Fruit fly (Drosophila melanogaster): Measurements from ENCODE around the gene Zif.

Gene Zif

dm6 chr3R:6421263-6421662 lies 35.6 kb upstream of the Zif start:
- TF ChIP-seq CG8478 (optimal IDR thresholded peaks at IDR 0.05) (no peak), Dll (optimal IDR thresholded peaks at IDR 0.05) (no peak), usp (GFP tag; optimal IDR thresholded peaks at IDR 0.05) (no peak), EcR (GFP tag; optimal IDR thresholded peaks at IDR 0.05) (no peak), psq (optimal IDR thresholded peaks at IDR 0.05) (no peak), pan (optimal IDR thresholded peaks at IDR 0.05) (no peak)

dm6 chr3R:6421712-6422141 lies 35.2 kb upstream of the Zif start:
- TF ChIP-seq Dll (optimal IDR thresholded peaks at IDR 0.05) = no peak
- TF ChIP-seq pan (optimal IDR thresholded peaks at IDR 0.05) = no peak
- no peak for TF ChIP-seq CG8478 (optimal IDR thresholded peaks at IDR 0.05)
- peak; percentile 70 to 92 for TF ChIP-seq EcR (GFP tag; optimal IDR thresholded peaks at IDR 0.05)

- no peak for TF ChIP-seq CG8478 (optimal IDR thresholded peaks at IDR 0.05)
- no peak for TF ChIP-seq EcR (GFP tag; optimal IDR thresholded peaks at IDR 0.05)
- TF ChIP-seq pan (optimal IDR thresholded peaks at IDR 0.05) = no peak
- TF ChIP-seq usp (GFP tag; optimal IDR thresholded peaks at IDR 0.05) = no peak
- TF ChIP-seq Dll (optimal IDR thresholded peaks at IDR 0.05) = no peak
- no peak for TF ChIP-seq psq (optimal IDR thresholded peaks at IDR 0.05)
These were observed 33.8 kb upstream of the Zif start for dm6 chr3R:6423128-6423527.

dm6 chr3R:6423984-6424602 lies 32.8 kb upstream of the Zif start:
- TF ChIP-seq EcR (GFP tag; optimal IDR thresholded peaks at IDR 0.05) (peak; percentile 36 to 95), CG8478 (optimal IDR thresholded peaks at IDR 0.05) (no peak), pan (optimal IDR thresholded peaks at IDR 0.05) (no peak), psq (optimal IDR thresholded peaks at IDR 0.05) (no peak), usp (GFP tag; optimal IDR thresholded peaks at IDR 0.05) (no peak), Dll (optimal IDR thresholded peaks at IDR 0.05) (no peak)

dm6 chr3R:6425454-6426156 lies 31.3 kb upstream of the Zif start:
- TF ChIP-seq EcR (GFP tag; optimal IDR thresholded peaks at IDR 0.05) = no peak
- no peak for TF ChIP-seq psq (optimal IDR thresholded peaks at IDR 0.05)
- no peak for TF ChIP-seq CG8478 (optimal IDR thresholded peaks at IDR 0.05)
- TF ChIP-seq usp (GFP tag; optimal IDR thresholded peaks at IDR 0.05) = no peak
- no peak for TF ChIP-seq pan (optimal IDR thresholded peaks at IDR 0.05)
- TF ChIP-seq Dll (optimal IDR thresholded peaks at IDR 0.05) = no peak

dm6 chr3R:6426173-6426899 lies 30.6 kb upstream of the Zif start:
- no peak for TF ChIP-seq EcR (GFP tag; optimal IDR thresholded peaks at IDR 0.05)
- TF ChIP-seq pan (optimal IDR thresholded peaks at IDR 0.05) = no peak
- TF ChIP-seq psq (optimal IDR thresholded peaks at IDR 0.05) = no peak
- no peak for TF ChIP-seq usp (GFP tag; optimal IDR thresholded peaks at IDR 0.05)
- no peak for TF ChIP-seq Dll (optimal IDR thresholded peaks at IDR 0.05)
- no peak for TF ChIP-seq CG8478 (optimal IDR thresholded peaks at IDR 0.05)

dm6 chr3R:6427619-6428378 lies 29.1 kb upstream of the Zif start:
- TF ChIP-seq psq (optimal IDR thresholded peaks at IDR 0.05) (no peak), Dll (optimal IDR thresholded peaks at IDR 0.05) (no peak), EcR (GFP tag; optimal IDR thresholded peaks at IDR 0.05) (no peak)

- no peak for TF ChIP-seq pan (optimal IDR thresholded peaks at IDR 0.05)
- TF ChIP-seq Dll (optimal IDR thresholded peaks at IDR 0.05) = no peak
- no peak for TF ChIP-seq usp (GFP tag; optimal IDR thresholded peaks at IDR 0.05)
- no peak for TF ChIP-seq EcR (GFP tag; optimal IDR thresholded peaks at IDR 0.05)
- no peak for TF ChIP-seq psq (optimal IDR thresholded peaks at IDR 0.05)
- TF ChIP-seq CG8478 (optimal IDR thresholded peaks at IDR 0.05) = no peak
These were observed 28.0 kb upstream of the Zif start for dm6 chr3R:6428935-6429334.

dm6 chr3R:6429706-6430105 lies 27.2 kb upstream of the Zif start:
- TF ChIP-seq EcR (GFP tag; optimal IDR thresholded peaks at IDR 0.05) (no peak), pan (optimal IDR thresholded peaks at IDR 0.05) (no peak), psq (optimal IDR thresholded peaks at IDR 0.05) (no peak), Dll (optimal IDR thresholded peaks at IDR 0.05) (no peak), CG8478 (optimal IDR thresholded peaks at IDR 0.05) (no peak), usp (GFP tag; optimal IDR thresholded peaks at IDR 0.05) (no peak)

- no peak for TF ChIP-seq EcR (GFP tag; optimal IDR thresholded peaks at IDR 0.05)
These were observed 26.7 kb upstream of the Zif start for dm6 chr3R:6430206-6430605.

- TF ChIP-seq pan (optimal IDR thresholded peaks at IDR 0.05) (no peak), usp (GFP tag; optimal IDR thresholded peaks at IDR 0.05) (no peak), Dll (optimal IDR thresholded peaks at IDR 0.05) (no peak)
These were observed 24.6 kb upstream of the Zif start for dm6 chr3R:6432321-6432720.
